Fruit fly (Drosophila melanogaster): Measurements from ENCODE around the gene IntS6.

Gene IntS6

dm6 chrX:5690216-5690523 is 56.9 kb downstream of the IntS6 start:
- TF ChIP-seq dsx (GFP tag; optimal IDR thresholded peaks at IDR 0.05; ENCODE audit: poor library complexity, severe bottlenecking) (peak; percentile 72), Ets21C (GFP tag; optimal IDR thresholded peaks at IDR 0.05) (no peak), fkh (GFP tag; optimal IDR thresholded peaks at IDR 0.05) (peak; percentile 42), ss (GFP tag; optimal IDR thresholded peaks at IDR 0.05) (no peak), Hr4 (GFP tag; optimal IDR thresholded peaks at IDR 0.05) (no peak), achi (GFP tag; optimal IDR thresholded peaks at IDR 0.05) (no peak)

dm6 chrX:5689417-5690215 is 57.4 kb downstream of the IntS6 start, which contains the start of the genes PGAP1 and cv:
Gene PGAP1, minus strand, starts transcription at chrX:5689473.
Gene cv, plus strand, starts transcription at chrX:5690002.
- TF ChIP-seq Eip93F (GFP tag; optimal IDR thresholded peaks at IDR 0.05) (no peak), lz (GFP tag; optimal IDR thresholded peaks at IDR 0.05) (peak; percentile 58), CG6854 (GFP tag; optimal IDR thresholded peaks at IDR 0.05) (no peak), CG6276 (GFP tag; optimal IDR thresholded peaks at IDR 0.05) (no peak), CG11294 (GFP tag; IDR thresholded peaks at IDR 0.05) (no peak), CG6792 (GFP tag; optimal IDR thresholded peaks at IDR 0.05) (peak; percentile 4), Lpt (GFP tag; optimal IDR thresholded peaks at IDR 0.05) (no peak), CG15336 (GFP tag; IDR thresholded peaks at IDR 0.05) (no peak), Blimp-1 (GFP tag; optimal IDR thresholded peaks at IDR 0.05) (no peak), spab (GFP tag; optimal IDR thresholded peaks at IDR 0.05) (no peak), Ets96B (tag; optimal IDR thresholded peaks at IDR 0.05) (no peak), Ets21C (GFP tag; optimal IDR thresholded peaks at IDR 0.05) (peak; percentile 30), CG32006 (GFP tag; optimal IDR thresholded peaks at IDR 0.05) (peak; percentile 35), OdsH (GFP tag; optimal IDR thresholded peaks at IDR 0.05) (no peak), acj6 (GFP tag; optimal IDR thresholded peaks at IDR 0.05) (peak; percentile 42), pdm3 (GFP tag; optimal IDR thresholded peaks at IDR 0.05) (peak; percentile 49), dac (GFP tag; optimal IDR thresholded peaks at IDR 0.05) (no peak), CG9139 (GFP tag; optimal IDR thresholded peaks at IDR 0.05) (no peak), achi (GFP tag; optimal IDR thresholded peaks at IDR 0.05) (no peak), CG31627 (GFP tag; optimal IDR thresholded peaks at IDR 0.05) (peak; percentile 29), Hr39 (GFP tag; optimal IDR thresholded peaks at IDR 0.05) (peak; percentile 49), salr (GFP tag; optimal IDR thresholded peaks at IDR 0.05) (no peak), CG7368 (GFP tag; optimal IDR thresholded peaks at IDR 0.05) (no peak), CG10631 (GFP tag; optimal IDR thresholded peaks at IDR 0.05) (peak; percentile 18), Hr4 (GFP tag; optimal IDR thresholded peaks at IDR 0.05) (peak; percentile 31), CG8319 (GFP tag; optimal IDR thresholded peaks at IDR 0.05) (no peak), CG34406 (GFP tag; optimal IDR thresholded peaks at IDR 0.05) (peak; percentile 15), cyc (GFP tag; optimal IDR thresholded peaks at IDR 0.05) (peak; percentile 13), eg (GFP tag; IDR thresholded peaks at IDR 0.05) (0 out of 3 replicates have a peak, but pooled peaks have one; percentile 4), Met (GFP tag; optimal IDR thresholded peaks at IDR 0.05) (no peak), Eip78C (GFP tag) (peak; percentile 70), CG10669 (GFP tag; optimal IDR thresholded peaks at IDR 0.05) (no peak), fd85E (GFP tag; optimal IDR thresholded peaks at IDR 0.05) (no peak), CG3032 (tag; optimal IDR thresholded peaks at IDR 0.05) (peak; percentile 36), Sox14 (GFP tag; optimal IDR thresholded peaks at IDR 0.05) (peak; percentile 55), esn (GFP tag; optimal IDR thresholded peaks at IDR 0.05) (peak; percentile 61), CG6163 (GFP tag; IDR thresholded peaks at IDR 0.05) (peak; percentile 19; the same call in 1 of the 3 replicates), net (GFP tag; optimal IDR thresholded peaks at IDR 0.05) (no peak)
